Fruit fly (Drosophila melanogaster): ENCODE data around the gene CG17104.

The CG17104 gene

DNA sequence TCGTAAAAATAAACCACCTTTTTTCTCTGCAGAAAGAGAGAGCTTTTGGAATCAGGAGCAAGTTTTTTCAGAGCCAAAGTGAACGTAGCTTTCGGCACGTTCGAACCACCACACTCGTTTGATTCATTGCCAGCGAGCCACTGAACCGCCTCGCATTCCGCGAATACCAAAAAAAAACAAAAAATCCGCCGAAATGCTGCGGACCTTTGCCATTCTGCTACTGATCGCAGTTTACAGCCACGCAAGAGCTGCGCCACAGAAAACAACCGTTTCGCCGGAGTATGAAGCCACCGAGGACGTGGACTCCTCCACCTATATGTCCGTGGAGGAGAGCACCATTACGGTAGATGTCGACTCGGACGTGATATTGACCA lies 704 bp downstream of the CG17104 start:
- TF ChIP-seq CTCF (optimal IDR thresholded peaks at IDR 0.05) (no peak), CG8478 (optimal IDR thresholded peaks at IDR 0.05) (no peak)

DNA sequence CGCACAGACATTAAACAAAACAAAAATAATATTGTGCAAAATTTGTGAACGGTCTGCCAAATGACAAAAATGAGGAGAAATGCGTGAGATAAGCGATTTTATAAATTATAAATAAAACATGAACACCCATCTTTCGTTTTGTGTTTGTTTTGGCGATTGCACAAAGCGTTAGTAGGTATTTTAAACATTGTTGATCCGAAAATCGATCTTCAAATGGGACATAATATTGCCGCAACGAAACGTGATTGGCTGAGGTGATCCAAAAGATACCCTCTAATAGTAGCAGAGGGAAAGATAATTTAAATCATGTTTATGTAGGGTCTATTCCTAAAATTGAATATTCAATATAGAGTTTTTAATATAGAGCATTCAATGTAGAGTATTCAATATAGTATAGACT lies 2.6 kb downstream of the CG17104 start:
- no peak for TF ChIP-seq CTCF (optimal IDR thresholded peaks at IDR 0.05)
- no peak for TF ChIP-seq CG8478 (optimal IDR thresholded peaks at IDR 0.05)

DNA sequence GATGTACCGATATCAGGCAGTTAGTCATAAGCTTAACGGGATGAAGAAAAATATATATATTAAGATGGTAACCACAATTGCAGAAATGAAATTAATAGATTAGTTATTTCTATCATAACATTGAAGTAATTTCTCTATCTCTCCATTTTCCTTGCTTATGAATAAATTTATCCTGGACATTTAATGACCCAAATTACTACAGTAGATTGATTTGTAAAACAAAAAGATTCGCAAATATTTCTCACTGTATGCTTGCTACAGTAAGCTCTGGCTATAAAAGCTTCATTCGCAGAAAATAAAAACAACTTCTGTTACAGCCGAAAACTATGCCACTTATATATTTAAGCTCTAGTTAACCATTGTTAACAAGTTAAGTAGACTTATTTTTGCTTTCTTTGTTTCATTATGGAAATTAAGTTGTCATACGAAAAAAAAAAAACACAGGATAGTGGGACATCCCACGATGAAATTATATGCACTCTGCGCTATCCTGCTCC lies 3.6 kb downstream of the CG17104 start, which contains the start of gene CG17105:
TSS of gene CG17105 (plus strand) at position 447 of the 497 bp plus-strand sequence.
- no peak for TF ChIP-seq CTCF (optimal IDR thresholded peaks at IDR 0.05)
- TF ChIP-seq CG8478 (optimal IDR thresholded peaks at IDR 0.05), result no peak

DNA sequence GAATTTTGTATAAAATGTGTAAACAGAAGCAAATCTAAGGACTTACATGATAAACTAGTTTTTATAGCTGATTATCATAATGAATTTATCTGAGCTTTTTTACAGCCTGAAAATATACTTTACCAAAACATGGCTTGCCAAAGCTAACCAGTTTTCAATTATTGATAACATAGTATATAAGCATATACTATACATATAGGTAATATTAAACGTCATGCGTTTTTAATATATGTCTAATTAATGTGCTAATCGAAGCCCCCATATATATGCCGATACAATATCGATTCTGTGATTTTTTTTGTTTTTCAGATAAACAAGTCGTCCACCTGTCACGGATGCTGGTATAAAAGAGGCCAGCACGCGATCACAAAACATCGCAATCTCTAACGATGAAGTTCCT lies 4.6 kb downstream of the CG17104 start, which contains the start of gene CG17107:
TSS of gene CG17107 (plus strand) at position 301 of the 400 bp plus-strand sequence.
- no peak for TF ChIP-seq CG8478 (optimal IDR thresholded peaks at IDR 0.05)
- TF ChIP-seq CTCF (optimal IDR thresholded peaks at IDR 0.05), result no peak

DNA sequence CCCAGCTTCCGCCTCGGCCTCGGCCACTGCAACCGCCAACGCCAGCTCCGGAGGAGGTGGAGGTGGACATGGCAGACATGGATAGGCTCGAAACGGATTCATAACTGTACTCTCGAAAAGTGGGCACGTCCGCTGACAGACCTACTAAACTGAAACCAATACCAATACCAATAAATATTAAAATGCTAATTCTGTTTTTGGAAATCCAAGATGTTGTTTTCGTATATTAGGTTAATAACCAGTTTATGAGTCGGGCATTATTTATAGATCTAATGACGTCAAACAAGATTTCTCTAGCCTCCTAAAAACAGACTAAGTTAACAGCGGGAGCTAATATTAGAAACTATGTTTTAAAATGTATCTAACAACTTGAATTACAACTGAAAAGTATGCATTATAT lies 5.2 kb downstream of the CG17104 start:
- TF ChIP-seq CTCF (optimal IDR thresholded peaks at IDR 0.05) (no peak), CG8478 (optimal IDR thresholded peaks at IDR 0.05) (no peak)

DNA sequence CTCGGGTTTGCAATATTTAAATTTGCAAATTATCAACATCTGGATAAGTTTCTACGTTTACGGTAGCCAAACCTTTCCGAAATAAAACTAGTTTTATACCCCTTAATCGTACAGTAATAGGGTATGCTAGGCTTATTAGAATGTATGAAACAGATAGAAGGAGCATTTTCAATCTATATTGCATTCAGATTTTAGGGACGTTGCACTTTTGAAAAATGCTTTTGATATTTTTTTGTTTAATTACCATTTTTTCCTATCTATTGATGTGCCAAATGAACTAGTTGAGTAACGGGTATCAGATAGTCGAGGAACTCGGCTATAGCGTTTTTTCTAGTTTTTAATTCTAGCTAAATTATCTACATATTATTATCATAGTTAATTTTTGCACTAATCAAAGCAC lies 5.9 kb downstream of the CG17104 start:
- TF ChIP-seq CG8478 (optimal IDR thresholded peaks at IDR 0.05) (no peak), CTCF (optimal IDR thresholded peaks at IDR 0.05) (no peak)

DNA sequence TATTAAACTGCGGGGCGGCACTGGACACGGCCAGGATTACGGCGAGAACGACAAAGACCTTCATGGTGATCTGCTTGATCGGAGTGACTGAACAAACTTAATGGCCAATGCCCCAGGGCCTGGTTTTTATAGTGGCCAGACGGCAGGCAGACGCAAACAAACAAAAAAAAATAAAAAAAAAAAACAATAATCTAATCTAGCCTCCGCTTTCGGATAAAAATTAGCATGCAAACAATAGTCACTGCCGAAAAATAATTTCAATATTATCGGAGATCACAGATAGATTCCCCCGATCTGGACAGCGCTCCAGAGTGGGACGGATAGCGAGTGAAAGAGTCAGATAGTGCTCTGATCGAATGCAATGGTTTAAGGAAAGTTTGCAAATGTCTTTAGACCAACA lies 7.3 kb downstream of the CG17104 start, which contains the start of gene CG7299:
TSS of gene CG7299 (minus strand) at position 101 of the 400 bp plus-strand sequence.
- TF ChIP-seq CTCF (optimal IDR thresholded peaks at IDR 0.05) (no peak), CG8478 (optimal IDR thresholded peaks at IDR 0.05) (no peak)

DNA sequence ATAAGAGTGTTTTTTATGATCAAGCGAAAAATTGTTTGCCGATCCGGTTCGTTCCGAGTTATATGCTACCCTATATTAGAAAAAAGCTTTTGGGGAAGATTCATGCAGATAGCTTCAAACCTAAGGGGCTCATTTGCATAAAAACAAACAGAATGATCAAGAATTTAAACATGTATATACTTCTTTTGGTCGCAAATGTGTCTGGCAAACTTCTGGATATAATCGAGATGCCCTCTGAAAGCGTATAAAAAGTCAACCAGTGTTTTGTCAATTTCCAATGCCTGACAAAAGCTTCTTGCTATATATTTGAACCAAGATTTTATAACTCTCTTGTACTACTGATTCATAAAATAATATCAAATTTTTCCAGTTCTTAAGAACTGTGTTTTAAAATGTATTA lies 8.7 kb downstream of the CG17104 start:
- TF ChIP-seq CTCF (optimal IDR thresholded peaks at IDR 0.05) (no peak), CG8478 (optimal IDR thresholded peaks at IDR 0.05) (no peak)

DNA sequence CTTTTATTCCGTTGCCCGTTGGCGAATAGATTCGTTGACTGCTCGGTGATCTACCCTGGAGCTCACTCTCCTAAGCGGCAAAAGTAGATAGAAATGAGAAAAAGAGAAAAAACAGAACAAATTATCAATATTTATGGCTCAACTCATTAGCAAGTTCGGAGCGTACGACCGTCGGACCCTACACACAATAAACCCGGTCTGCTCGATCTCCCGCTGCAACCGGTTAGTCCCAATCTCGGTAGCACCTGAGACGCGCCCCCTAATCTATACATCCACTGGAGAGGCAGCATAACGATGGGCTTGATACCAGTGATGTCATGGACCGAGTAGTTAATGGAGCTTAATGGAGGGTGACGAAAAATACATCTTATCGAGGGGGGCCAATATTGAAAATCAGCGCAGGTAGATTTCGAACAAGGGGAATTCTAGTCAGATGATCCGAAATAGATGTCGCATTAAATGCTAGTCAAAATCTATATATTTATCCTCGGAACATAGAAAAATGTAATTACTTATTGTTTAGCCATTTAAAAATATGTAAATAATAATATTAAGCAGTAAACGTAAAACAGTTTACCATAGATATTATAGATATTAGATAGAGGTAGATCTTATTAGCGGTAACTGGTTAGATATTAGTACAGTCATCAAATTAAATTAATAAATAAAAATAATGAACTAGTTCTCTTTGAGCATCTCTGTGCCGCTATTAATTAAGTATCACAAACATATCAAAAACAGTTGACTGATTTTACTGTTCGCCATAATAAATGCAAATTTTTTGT lies 10.2 kb downstream of the CG17104 start, which contains the start of gene CG7296:
TSS of gene CG7296 (minus strand) at position 58 of the 785 bp plus-strand sequence.
- TF ChIP-seq CG8478 (optimal IDR thresholded peaks at IDR 0.05) (no peak), CTCF (optimal IDR thresholded peaks at IDR 0.05) (no peak)

DNA sequence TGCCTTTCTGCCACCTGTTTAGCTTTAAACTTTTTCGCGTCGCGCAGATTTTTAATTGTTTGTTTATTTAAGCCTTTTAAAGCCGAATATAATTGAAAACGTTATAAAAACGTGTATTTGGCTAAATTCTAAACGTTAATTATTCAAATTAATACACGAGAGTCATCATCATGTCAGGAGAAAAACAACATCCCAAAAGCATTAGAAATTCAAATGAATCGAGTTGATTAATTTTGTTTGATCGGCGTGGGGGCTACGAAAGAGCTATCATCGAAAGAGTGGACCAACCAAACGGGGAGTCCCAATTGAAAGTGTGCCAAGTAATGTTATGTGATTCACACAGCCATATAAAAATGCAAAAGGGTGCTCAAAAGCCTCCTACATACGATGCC lies 10.8 kb downstream of the CG17104 start:
- TF ChIP-seq CTCF (optimal IDR thresholded peaks at IDR 0.05) (no peak), CG8478 (optimal IDR thresholded peaks at IDR 0.05) (no peak)

DNA sequence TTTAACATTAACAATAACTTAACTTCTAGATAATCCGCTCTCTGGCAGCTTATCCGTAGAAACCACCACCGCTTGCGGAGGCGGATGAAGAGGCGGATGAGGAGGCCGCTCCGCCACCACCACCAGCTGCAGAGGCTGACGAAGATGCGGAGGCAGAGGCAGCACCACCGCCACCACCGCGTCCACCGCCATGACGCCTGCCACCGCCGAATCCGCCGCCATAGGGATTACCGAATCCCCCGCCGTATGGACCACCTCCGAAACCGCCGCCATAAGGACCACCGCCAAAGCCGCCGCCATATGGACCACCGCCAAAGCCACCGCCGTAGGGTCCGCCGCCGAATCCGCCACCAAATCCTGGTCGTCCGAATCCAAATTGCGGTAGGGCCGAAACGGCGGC lies 11.8 kb downstream of the CG17104 start:
- TF ChIP-seq CTCF (optimal IDR thresholded peaks at IDR 0.05), result no peak
- no peak for TF ChIP-seq CG8478 (optimal IDR thresholded peaks at IDR 0.05)

DNA sequence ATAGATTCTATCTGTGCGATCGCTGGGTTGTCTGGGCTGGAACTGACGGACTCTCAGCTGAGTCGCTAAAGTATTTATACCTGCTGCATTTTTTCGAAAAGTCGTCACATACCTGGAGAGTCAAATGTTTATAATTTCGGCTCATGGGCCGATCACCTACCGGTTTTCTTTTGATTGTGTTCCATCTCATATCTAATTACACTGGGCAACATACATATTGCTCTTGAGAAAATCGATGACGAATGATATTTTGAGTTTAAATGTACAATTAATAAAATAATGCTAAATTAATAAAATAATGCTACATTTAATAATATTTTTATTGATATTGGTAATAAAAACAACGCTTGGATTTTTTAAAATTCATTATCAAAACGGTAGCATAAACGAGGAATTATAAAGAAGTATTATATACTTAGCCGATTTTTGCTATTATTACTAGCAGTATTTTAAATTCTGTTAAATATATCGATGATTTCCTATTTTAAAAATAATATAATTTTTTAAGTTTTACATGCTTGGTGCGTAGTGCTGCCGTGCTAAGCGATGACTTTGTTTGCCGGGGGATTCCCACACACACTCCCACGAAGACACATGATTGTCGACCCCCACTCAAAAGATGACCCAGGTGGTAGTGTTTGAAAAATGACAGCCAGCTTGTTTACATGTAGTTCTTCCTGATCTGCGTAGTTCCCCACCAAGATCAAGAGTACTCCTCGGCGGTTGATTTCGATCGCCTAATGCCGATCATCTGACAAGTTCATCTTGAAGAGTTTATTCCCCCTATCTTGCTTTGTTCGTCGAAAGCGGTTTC lies 12.4 kb downstream of the CG17104 start, which contains the start of gene CG7294:
TSS of gene CG7294 (minus strand) at position 51 of the 814 bp plus-strand sequence.
- TF ChIP-seq CTCF (optimal IDR thresholded peaks at IDR 0.05), result no peak
- no peak for TF ChIP-seq CG8478 (optimal IDR thresholded peaks at IDR 0.05)

DNA sequence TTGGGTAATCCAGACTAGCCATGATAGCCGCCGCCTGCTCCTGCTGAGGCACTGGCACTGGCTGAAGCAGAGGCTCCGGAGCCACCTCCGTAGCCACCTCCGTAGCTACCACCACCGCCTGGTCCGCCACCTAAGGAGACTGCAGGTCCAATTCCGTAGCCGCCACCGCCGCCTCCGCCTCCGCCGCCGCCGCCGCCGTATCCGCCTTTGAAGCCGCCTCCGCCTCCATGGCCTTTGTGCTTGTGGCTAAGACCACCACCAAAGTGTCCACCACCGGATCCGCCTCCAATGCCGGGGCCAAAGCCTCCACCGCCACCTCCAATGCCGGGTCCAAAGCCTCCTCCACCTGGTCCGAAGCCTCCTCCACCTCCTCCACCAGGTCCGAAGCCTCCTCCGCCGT lies 16.0 kb downstream of the CG17104 start:
- TF ChIP-seq CTCF (optimal IDR thresholded peaks at IDR 0.05) (no peak), CG8478 (optimal IDR thresholded peaks at IDR 0.05) (no peak)

DNA sequence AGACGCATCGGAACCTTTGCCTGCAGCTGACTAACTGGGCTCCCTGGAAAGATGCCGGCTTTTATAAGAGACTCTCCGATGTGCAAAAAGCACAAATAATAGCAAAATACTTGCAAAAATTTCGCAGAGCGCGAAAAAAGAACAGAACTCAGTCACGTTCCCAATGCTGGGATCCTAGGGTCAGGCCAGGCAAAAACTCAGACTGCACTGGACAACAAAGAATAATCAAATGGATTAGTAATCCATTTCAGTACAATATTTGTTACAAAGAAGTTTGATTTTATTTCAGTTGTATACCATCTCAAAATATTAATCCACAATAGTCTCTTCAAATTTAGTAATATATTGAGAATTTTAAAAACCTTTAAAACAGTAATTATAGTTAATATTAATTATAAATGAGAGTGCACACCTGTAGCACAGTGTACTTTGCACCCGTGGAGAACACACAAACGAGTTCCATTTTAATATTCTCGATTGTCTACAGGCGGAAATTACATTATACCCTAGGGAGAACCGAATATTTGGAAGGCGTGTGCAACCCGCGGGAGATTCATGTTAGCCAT lies 17.1 kb downstream of the CG17104 start, which contains the start of gene CG17108:
TSS of gene CG17108 (minus strand) at position 51 of the 566 bp plus-strand sequence.
- no peak for TF ChIP-seq CTCF (optimal IDR thresholded peaks at IDR 0.05)
- no peak for TF ChIP-seq CG8478 (optimal IDR thresholded peaks at IDR 0.05)

DNA sequence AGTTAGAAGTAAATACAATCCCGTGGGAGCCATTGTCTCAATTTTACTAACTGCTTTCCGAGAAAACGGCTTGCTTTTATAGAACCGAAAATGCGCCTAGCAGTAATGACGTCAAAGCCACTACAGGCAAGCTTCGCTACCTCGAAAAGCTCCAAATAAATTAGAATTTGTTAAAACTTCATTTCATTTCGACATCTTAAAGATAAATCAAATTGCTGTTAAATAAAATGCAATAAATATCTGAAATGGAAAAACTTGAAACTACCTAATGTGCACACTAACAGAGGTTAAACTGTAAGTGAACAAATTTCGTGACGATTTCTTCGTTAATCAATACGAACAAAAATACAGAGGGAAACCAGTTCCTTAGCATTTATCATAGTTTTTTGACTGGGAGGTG lies 21.0 kb downstream of the CG17104 start, which contains the start of gene CG7300:
TSS of gene CG7300 (minus strand) at position 52 of the 400 bp plus-strand sequence.
- TF ChIP-seq CTCF (optimal IDR thresholded peaks at IDR 0.05) (no peak), CG8478 (optimal IDR thresholded peaks at IDR 0.05) (no peak)

Data from S2 (cell line).